Worm (Caenorhabditis elegans) whole organism, L4 larva: ENCODE measurements around the gene grsp-3.
A peak's percentile ranks its signal among the peaks of the same experiment; 100 is the strongest.

Experiments used
- D1046.2 ChIP-seq: fragments of 200-800 bp; sonication (Bioruptor generic); IDR thresholded peaks from 2 replicates; pipeline ENCODE4 v1.3.6; 2022; ENCODE audit warnings: missing genetic modification characterization, missing compliant biosample characterization
- F10B5.3 ChIP-seq: sonication (generic microtip); optimal IDR thresholded peaks from 2 replicates; lab custom pipeline; 2016; ENCODE audit warnings: mild to moderate bottlenecking, missing genetic modification characterization, missing compliant biosample characterization
- F26F4.8 ChIP-seq: fragments of 200-800 bp; sonication (Bioruptor generic); conservative IDR thresholded peaks from 2 replicates; pipeline ENCODE4 v1.3.6; 2022; ENCODE audit warnings: missing genetic modification characterization, missing compliant biosample characterization
- F44E2.7 ChIP-seq: fragments of 200-800 bp; sonication (Bioruptor generic); IDR thresholded peaks from 2 replicates; pipeline ENCODE4 v2.1.2; 2022; ENCODE audit warnings: missing genetic modification characterization, missing compliant biosample characterization
- R02D3.7 ChIP-seq: fragments of 150-350 bp; sonication (generic microtip); optimal IDR thresholded peaks from 3 replicates; lab custom pipeline; 2014; ENCODE audit warnings: missing biosample characterization, missing genetic modification characterization
- T20F7.1 ChIP-seq: fragments of 200-800 bp; sonication (Bioruptor generic); optimal IDR thresholded peaks from 2 replicates; lab custom pipeline; 2018; ENCODE audit warnings: mild to moderate bottlenecking, missing genetic modification characterization, missing compliant biosample characterization
- Y105C5A.15 ChIP-seq: fragments of 200-800 bp; sonication (Bioruptor generic); IDR thresholded peaks from 2 replicates; pipeline ENCODE4 v1.3.6; 2022; ENCODE audit warnings: missing genetic modification characterization, missing compliant biosample characterization
- Y48G9A.11 ChIP-seq: fragments of 200-800 bp; sonication (Bioruptor generic); IDR thresholded peaks from 2 replicates; pipeline ENCODE4 v1.3.6; 2022; ENCODE audit warnings: missing genetic modification reagents, missing genetic modification characterization, missing compliant biosample characterization
- Y75B8A.6 ChIP-seq: fragments of 200-800 bp; sonication (Bioruptor generic); IDR thresholded peaks from 2 replicates; pipeline ENCODE4 v1.3.6; 2022; ENCODE audit warnings: missing genetic modification reagents, missing genetic modification characterization, missing compliant biosample characterization
- aly-2 ChIP-seq: sonication (generic microtip); optimal IDR thresholded peaks from 2 replicates; lab custom pipeline; 2018; ENCODE audit warnings: missing biosample characterization, missing genetic modification characterization
- ama-1 ChIP-seq: fragments of 150-350 bp; optimal IDR thresholded peaks from 2 replicates; lab custom pipeline; 2014; ENCODE audit warnings: inconsistent platforms, mixed read lengths
- attf-4 ChIP-seq: sonication (generic microtip); optimal IDR thresholded peaks from 3 replicates; lab custom pipeline; 2017; ENCODE audit warnings: missing biosample characterization, missing genetic modification characterization
- ceh-32 ChIP-seq: sonication (generic microtip); optimal IDR thresholded peaks from 2 replicates; lab custom pipeline; 2016; ENCODE audit warnings: mild to moderate bottlenecking, missing genetic modification characterization, missing compliant biosample characterization; ENCODE audit not compliant: poor library complexity
- ceh-62 ChIP-seq: sonication (generic microtip); optimal IDR thresholded peaks from 2 replicates; lab custom pipeline; 2017; ENCODE audit warnings: missing biosample characterization, missing genetic modification characterization
- ctbp-1 ChIP-seq: fragments of 200-800 bp; sonication (Bioruptor generic); IDR thresholded peaks from 2 replicates; pipeline ENCODE4 v1.3.6; 2022; ENCODE audit warnings: missing genetic modification reagents, missing genetic modification characterization, missing compliant biosample characterization
- daf-19 ChIP-seq: fragments of 200-800 bp; sonication (Bioruptor generic); conservative IDR thresholded peaks from 2 replicates; pipeline ENCODE4 v1.3.6; 2022; ENCODE audit warnings: missing genetic modification characterization, missing compliant biosample characterization
- dmd-6 ChIP-seq: fragments of 200-800 bp; sonication (Bioruptor generic); IDR thresholded peaks from 2 replicates; pipeline ENCODE4 v1.3.6; 2022; ENCODE audit warnings: missing genetic modification reagents, missing genetic modification characterization, missing compliant biosample characterization
- dpl-1 ChIP-seq: fragments of 150-350 bp; optimal IDR thresholded peaks from 2 replicates; lab custom pipeline; 2014; ENCODE audit warnings: missing biosample characterization, missing genetic modification reagents, missing genetic modification characterization
- duxl-1 ChIP-seq: sonication (generic microtip); optimal IDR thresholded peaks from 2 replicates; lab custom pipeline; 2016; ENCODE audit warnings: mild to moderate bottlenecking, missing genetic modification characterization, moderate library complexity, missing compliant biosample characterization; ENCODE audit not compliant: poor library complexity
- egl-27 ChIP-seq: sonication (generic microtip); optimal IDR thresholded peaks from 3 replicates; lab custom pipeline; 2017; ENCODE audit warnings: missing biosample characterization, missing genetic modification reagents, missing genetic modification characterization
- egl-43 ChIP-seq: fragments of 200-800 bp; sonication (Bioruptor generic); IDR thresholded peaks from 2 replicates; pipeline ENCODE4 v1.3.6; 2022; ENCODE audit warnings: missing genetic modification reagents, missing genetic modification characterization, missing compliant biosample characterization
- fos-1 ChIP-seq: fragments of 150-350 bp; optimal IDR thresholded peaks from 2 replicates; lab custom pipeline; 2014; ENCODE audit warnings: missing biosample characterization, missing genetic modification characterization
- hlh-30 ChIP-seq: sonication (generic microtip); optimal IDR thresholded peaks from 2 replicates; lab custom pipeline; 2017; ENCODE audit warnings: antibody characterized with exemption, mild to moderate bottlenecking, missing genetic modification characterization, missing compliant biosample characterization; ENCODE audit not compliant: insufficient read depth
- hmg-1.1 ChIP-seq: fragments of 200-800 bp; sonication (Bioruptor generic); IDR thresholded peaks from 2 replicates; pipeline ENCODE4 v1.3.6; 2022; ENCODE audit warnings: missing genetic modification reagents, missing genetic modification characterization, missing compliant biosample characterization
- jun-1 ChIP-seq: fragments of 150-350 bp; optimal IDR thresholded peaks from 2 replicates; lab custom pipeline; 2014; ENCODE audit warnings: missing biosample characterization, missing genetic modification reagents, missing genetic modification characterization
- lim-7 ChIP-seq: fragments of 200-800 bp; sonication (Bioruptor generic); IDR thresholded peaks from 2 replicates; pipeline ENCODE4 v1.3.6; 2022; ENCODE audit warnings: missing genetic modification characterization, missing compliant biosample characterization
- lin-38 ChIP-seq: fragments of 200-800 bp; sonication (Bioruptor generic); IDR thresholded peaks from 2 replicates; pipeline ENCODE4 v1.3.6; 2022; ENCODE audit warnings: missing genetic modification reagents, missing genetic modification characterization, missing compliant biosample characterization
- lsy-2 ChIP-seq, 2 experiments: fragments of 150-350 bp in 1 of 2; sonication (generic microtip) in 1 of 2; optimal IDR thresholded peaks; 2 replicates each; lab custom pipeline; 2014 to 2017; ENCODE audit warnings: missing biosample characterization in 2 of 2, missing genetic modification characterization in 2 of 2
- mdl-1 ChIP-seq, 2 experiments: fragments of 150-350 bp in 1 of 2; sonication (generic microtip) in 1 of 2; optimal IDR thresholded peaks; 2 replicates each; lab custom pipeline; 2014 to 2017; ENCODE audit warnings: missing biosample characterization in 2 of 2, missing genetic modification characterization in 2 of 2
- mep-1 ChIP-seq: fragments of 150-350 bp; sonication (generic microtip); optimal IDR thresholded peaks from 3 replicates; lab custom pipeline; 2014; ENCODE audit warnings: missing biosample characterization, missing genetic modification characterization
- mxl-2 ChIP-seq: fragments of 200-800 bp; sonication (Bioruptor generic); conservative IDR thresholded peaks from 2 replicates; pipeline ENCODE4 v1.3.6; 2022; ENCODE audit warnings: missing genetic modification reagents, missing genetic modification characterization, missing compliant biosample characterization
- mxl-3 ChIP-seq: fragments of 200-800 bp; sonication (Bioruptor generic); optimal IDR thresholded peaks from 2 replicates; lab custom pipeline; 2018; ENCODE audit warnings: mild to moderate bottlenecking, missing genetic modification characterization, missing compliant biosample characterization
- nhr-102 ChIP-seq: sonication (generic microtip); optimal IDR thresholded peaks from 2 replicates; lab custom pipeline; 2016; ENCODE audit warnings: mild to moderate bottlenecking, missing genetic modification characterization, moderate library complexity, missing compliant biosample characterization
- nhr-111 ChIP-seq: fragments of 200-800 bp; sonication (Bioruptor generic); optimal IDR thresholded peaks from 2 replicates; lab custom pipeline; 2018; ENCODE audit warnings: mild to moderate bottlenecking, missing genetic modification characterization, missing compliant biosample characterization
- nhr-237 ChIP-seq: sonication (generic microtip); optimal IDR thresholded peaks from 2 replicates; lab custom pipeline; 2017; ENCODE audit warnings: missing biosample characterization, missing genetic modification characterization
- nhr-42 ChIP-seq: fragments of 200-800 bp; sonication (Bioruptor generic); IDR thresholded peaks from 2 replicates; pipeline ENCODE4 v1.3.6; 2022; ENCODE audit warnings: missing genetic modification characterization, missing compliant biosample characterization
- nhr-48 ChIP-seq: sonication (generic microtip); optimal IDR thresholded peaks from 2 replicates; lab custom pipeline; 2016; ENCODE audit warnings: mild to moderate bottlenecking, missing genetic modification characterization, missing compliant biosample characterization
- nhr-76 ChIP-seq: fragments of 150-350 bp; optimal IDR thresholded peaks from 2 replicates; lab custom pipeline; 2014; ENCODE audit warnings: missing biosample characterization, missing genetic modification characterization
- sdz-12 ChIP-seq: fragments of 200-800 bp; sonication (Bioruptor generic); optimal IDR thresholded peaks from 2 replicates; lab custom pipeline; 2018; ENCODE audit warnings: mild to moderate bottlenecking, missing genetic modification characterization, missing compliant biosample characterization
- snpc-1.2 ChIP-seq: fragments of 200-800 bp; sonication (Bioruptor generic); IDR thresholded peaks from 2 replicates; pipeline ENCODE4 v1.3.6; 2022; ENCODE audit warnings: missing genetic modification reagents, missing genetic modification characterization, missing compliant biosample characterization
- spr-1 ChIP-seq: sonication (generic microtip); optimal IDR thresholded peaks from 2 replicates; lab custom pipeline; 2016; ENCODE audit warnings: mild to moderate bottlenecking, missing genetic modification characterization, missing compliant biosample characterization
- unc-130 ChIP-seq: sonication (generic microtip); optimal IDR thresholded peaks from 2 replicates; lab custom pipeline; 2016; ENCODE audit warnings: missing genetic modification reagents, missing genetic modification characterization, missing compliant biosample characterization
- vab-7 ChIP-seq: fragments of 200-800 bp; sonication (Bioruptor generic); IDR thresholded peaks from 2 replicates; pipeline ENCODE4 v1.3.6; 2022; ENCODE audit warnings: missing genetic modification reagents, missing genetic modification characterization, missing compliant biosample characterization
- zip-11 ChIP-seq: fragments of 200-800 bp; sonication (Bioruptor generic); IDR thresholded peaks from 2 replicates; pipeline ENCODE4 v1.3.6; 2022; ENCODE audit warnings: missing genetic modification characterization, missing compliant biosample characterization
- zip-2 ChIP-seq: fragments of 150-350 bp; optimal IDR thresholded peaks from 2 replicates; lab custom pipeline; 2014; ENCODE audit warnings: missing biosample characterization, missing genetic modification characterization
- ztf-11 ChIP-seq: fragments of 150-350 bp; optimal IDR thresholded peaks from 2 replicates; lab custom pipeline; 2014; ENCODE audit warnings: missing biosample characterization, missing genetic modification characterization

Gene grsp-3

DNA sequence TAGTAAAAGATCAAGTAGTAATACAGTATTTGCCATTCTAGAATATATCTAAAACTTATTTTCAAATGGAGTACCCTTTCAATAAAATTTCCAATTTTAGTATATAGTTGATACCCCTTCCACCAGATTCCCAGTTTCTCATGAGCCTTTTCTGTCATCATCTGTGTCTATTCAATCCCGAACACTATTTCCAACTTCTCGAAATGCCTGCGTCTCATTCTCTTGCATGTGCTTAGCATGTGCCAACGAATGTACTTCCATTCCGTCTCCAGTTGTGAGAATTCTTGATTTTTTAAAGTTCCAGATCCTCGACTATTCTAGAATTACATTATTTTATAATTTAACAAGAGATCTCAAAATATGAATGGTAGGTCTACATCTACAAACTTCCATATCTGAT, 34.8 kb upstream of the grsp-3 start, which contains the start of gene C42D4.18:
C42D4.18 (plus strand) TSS at position 231 of the 400 bp plus-strand sequence.
- TF ChIP-seq nhr-237: no peak
- TF ChIP-seq mxl-3: peak; percentile 5
- no peak for TF ChIP-seq daf-19 (GFP tag; lab: Robert Waterston, UW)
- no peak for TF ChIP-seq nhr-102 (tag; lab: Kevin White, UChicago)
- TF ChIP-seq dmd-6 (GFP tag; lab: Robert Waterston, UW): no peak
- no peak for TF ChIP-seq vab-7 (GFP tag; lab: Robert Waterston, UW)
- peak in 1 of 2 experiments; percentile 39 for TF ChIP-seq lsy-2 (tag; optimal IDR thresholded peaks at IDR 0.05; lab: Kevin White, UChicago)
- peak; percentile 28; the same call in 1 of the 2 replicates for TF ChIP-seq hmg-1.1 (GFP tag; lab: Robert Waterston, UW)
- no peak for TF ChIP-seq R02D3.7 (tag; lab: Kevin White, UChicago)
- no peak for TF ChIP-seq nhr-42 (GFP tag; lab: Robert Waterston, UW)
- TF ChIP-seq attf-4 (tag; lab: Kevin White, UChicago): no peak
- TF ChIP-seq ztf-11 (tag; lab: Kevin White, UChicago): no peak
- no peak for TF ChIP-seq egl-27 (tag; lab: Kevin White, UChicago)
- TF ChIP-seq nhr-111 (GFP tag; lab: Kevin White, UChicago): no peak
- TF ChIP-seq jun-1 (tag; lab: Kevin White, UChicago): no peak
- TF ChIP-seq lin-38 (GFP tag; lab: Robert Waterston, UW): no peak
- no peak for TF ChIP-seq Y75B8A.6 (GFP tag; lab: Robert Waterston, UW)
- TF ChIP-seq unc-130: no peak
- TF ChIP-seq spr-1: no peak
- TF ChIP-seq nhr-76 (tag; lab: Kevin White, UChicago): no peak
- TF ChIP-seq snpc-1.2 (GFP tag; lab: Robert Waterston, UW): no peak
- TF ChIP-seq fos-1 (tag; lab: Kevin White, UChicago): no peak
- TF ChIP-seq nhr-48 (tag; lab: Kevin White, UChicago): no peak
- no peak for TF ChIP-seq ceh-62 (tag; lab: Kevin White, UChicago)
- peak; percentile 86 for TF ChIP-seq hlh-30 (tag; lab: Kevin White, UChicago)
- peak; percentile 29; the same call in 1 of the 2 replicates for TF ChIP-seq mxl-2
- no peak for TF ChIP-seq ctbp-1 (GFP tag; lab: Robert Waterston, UW)
- no peak for TF ChIP-seq ama-1 (lab: Kevin White, UChicago)
- TF ChIP-seq Y48G9A.11 (GFP tag; lab: Robert Waterston, UW): no peak
- TF ChIP-seq ceh-32: no peak
- no peak for TF ChIP-seq D1046.2 (GFP tag; lab: Robert Waterston, UW)
- no peak for TF ChIP-seq F26F4.8 (GFP tag; lab: Robert Waterston, UW)
- no peak for TF ChIP-seq F10B5.3 (tag; lab: Kevin White, UChicago)
- no peak for TF ChIP-seq F44E2.7 (GFP tag; lab: Robert Waterston, UW)
- TF ChIP-seq sdz-12 (GFP tag; lab: Kevin White, UChicago): no peak
- no peak for TF ChIP-seq aly-2 (tag; lab: Kevin White, UChicago)
- no peak for TF ChIP-seq lim-7 (GFP tag; lab: Robert Waterston, UW)
- no peak for TF ChIP-seq egl-43 (GFP tag; lab: Robert Waterston, UW)
- TF ChIP-seq mep-1 (tag; lab: Kevin White, UChicago): no peak
- TF ChIP-seq mdl-1 (tag; optimal IDR thresholded peaks at IDR 0.05; lab: Kevin White, UChicago): peak in 1 of 2 experiments; percentile 65
- no peak for TF ChIP-seq zip-11 (GFP tag; lab: Robert Waterston, UW)
- TF ChIP-seq, all 104 proteins: peak for 6

DNA sequence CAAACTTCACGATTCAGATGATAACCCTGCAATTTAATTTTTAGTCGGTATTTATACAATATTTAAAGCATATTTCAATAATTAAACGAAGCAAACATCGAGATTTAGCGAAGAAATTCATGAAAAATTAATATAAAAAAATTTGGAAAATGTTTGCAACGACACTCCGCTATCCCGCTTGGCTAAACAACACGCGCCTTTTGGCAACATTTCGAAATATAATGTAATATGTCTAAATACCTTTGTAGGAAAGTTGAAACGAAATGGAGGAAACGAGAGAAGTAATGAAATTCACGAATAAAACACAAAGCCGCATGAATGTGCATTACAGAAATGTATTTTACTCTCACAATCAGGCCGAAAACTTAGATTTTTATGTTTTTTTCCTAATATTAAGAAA, 34.0 kb upstream of the grsp-3 start, which contains the start of gene rpc-1:
rpc-1 (minus strand) TSS at position 26 of the 400 bp plus-strand sequence.
- TF ChIP-seq jun-1 (tag; lab: Kevin White, UChicago) (no peak), hlh-30 (tag; lab: Kevin White, UChicago) (peak; percentile 29), zip-2 (peak; percentile 86), dpl-1 (GFP tag; lab: Kevin White, UChicago) (peak; percentile 69), duxl-1 (no peak), Y105C5A.15 (GFP tag; lab: Robert Waterston, UW) (no peak), T20F7.1 (GFP tag; lab: Kevin White, UChicago) (peak; percentile 95)
